Fruit fly (Drosophila melanogaster) Kc167 (cell line): ENCODE measurements around the gene SNF4Agamma.

ENCODE experiments used
- Myc ChIP-seq: fragments of >200 bp; optimal IDR thresholded peaks from 2 replicates; lab custom pipeline; 2017; ENCODE audit warnings: missing external identifiers
- h ChIP-seq: fragments of >200 bp; optimal IDR thresholded peaks from 3 replicates; lab custom pipeline; 2018; ENCODE audit warnings: missing external identifiers
- insv ChIP-seq: fragments of >200 bp; optimal IDR thresholded peaks from 3 replicates; lab custom pipeline; 2018; ENCODE audit warnings: missing external identifiers
- psq ChIP-seq: fragments of >200 bp; optimal IDR thresholded peaks from 2 replicates; lab custom pipeline; 2017; ENCODE audit warnings: missing external identifiers
- ttk ChIP-seq: sonication (Bioruptor generic); optimal IDR thresholded peaks from 2 replicates; lab custom pipeline; 2017; ENCODE audit warnings: missing external identifiers

dm6 chr3R:21161042-21161532 lies 20.5 kb downstream of the SNF4Agamma start, which contains the start of gene cDIP:
- TF ChIP-seq insv (lab: Kevin White, UChicago) (no peak), psq (lab: Kevin White, UChicago) (no peak), h (lab: Kevin White, UChicago) (no peak), ttk (no peak), Myc (lab: Kevin White, UChicago) (no peak)
